Worm (Caenorhabditis elegans) whole organism, mixed stage, embryonic: Measurements from ENCODE around the gene hoe-1.

Experiments used
- blmp-1 ChIP-seq: fragments of 150-350 bp; optimal IDR thresholded peaks from 2 replicates; lab custom pipeline; 2014; ENCODE audit warnings: missing biosample characterization, missing genetic modification characterization
- ces-1 ChIP-seq: fragments of 150-350 bp; optimal IDR thresholded peaks from 2 replicates; lab custom pipeline; 2014; ENCODE audit warnings: missing biosample characterization, missing genetic modification reagents, missing genetic modification characterization
- cnd-1 ChIP-seq: fragments of 200-800 bp; sonication (Bioruptor generic); optimal IDR thresholded peaks from 2 replicates; lab custom pipeline; 2018; ENCODE audit warnings: mild to moderate bottlenecking, missing genetic modification characterization, missing compliant biosample characterization
- elt-1 ChIP-seq: sonication (generic microtip); optimal IDR thresholded peaks from 2 replicates; lab custom pipeline; 2017; ENCODE audit warnings: missing genetic modification characterization, mild to moderate bottlenecking, missing compliant biosample characterization, antibody characterized with exemption, moderate library complexity, borderline replicate concordance; ENCODE audit not compliant: insufficient read depth
- elt-3 ChIP-seq: fragments of 150-350 bp; optimal IDR thresholded peaks from 2 replicates; lab custom pipeline; 2014; ENCODE audit warnings: missing biosample characterization, missing genetic modification characterization
- flh-1 ChIP-seq: fragments of 200-800 bp; sonication (Bioruptor generic); optimal IDR thresholded peaks from 2 replicates; lab custom pipeline; 2018; ENCODE audit warnings: mild to moderate bottlenecking, missing genetic modification characterization, moderate library complexity, missing compliant biosample characterization
- lsy-2 ChIP-seq: fragments of 150-350 bp; optimal IDR thresholded peaks from 2 replicates; lab custom pipeline; 2014; ENCODE audit warnings: missing biosample characterization, missing genetic modification characterization
- mep-1 ChIP-seq: fragments of 150-350 bp; optimal IDR thresholded peaks from 2 replicates; lab custom pipeline; 2017; ENCODE audit warnings: missing biosample characterization, missing genetic modification reagents, missing genetic modification characterization, inconsistent platforms
- nhr-2 ChIP-seq: fragments of 150-350 bp; optimal IDR thresholded peaks from 2 replicates; lab custom pipeline; 2014; ENCODE audit warnings: missing biosample characterization, missing genetic modification characterization
- nhr-76 ChIP-seq: sonication (generic microtip); optimal IDR thresholded peaks from 2 replicates; lab custom pipeline; 2017; ENCODE audit warnings: missing biosample characterization, missing genetic modification characterization
- pha-4 ChIP-seq: fragments of 150-350 bp; optimal IDR thresholded peaks from 2 replicates; lab custom pipeline; 2018; ENCODE audit warnings: missing biosample characterization, missing genetic modification reagents, missing genetic modification characterization
- unc-39 ChIP-seq: fragments of 150-350 bp; optimal IDR thresholded peaks from 2 replicates; lab custom pipeline; 2014; ENCODE audit warnings: missing biosample characterization, missing genetic modification characterization
- zip-8 ChIP-seq: fragments of 150-350 bp; optimal IDR thresholded peaks from 2 replicates; lab custom pipeline; 2014; ENCODE audit warnings: missing biosample characterization, missing genetic modification characterization

ce11 chrIV:4705922-4706321 lies 38.1 kb downstream of the hoe-1 start:
- no peak for TF ChIP-seq pha-4 (tag; lab: Kevin White, UChicago)
- TF ChIP-seq flh-1 (GFP tag; lab: Kevin White, UChicago), result no peak
- TF ChIP-seq zip-8 (tag; lab: Kevin White, UChicago), result no peak
- no peak for TF ChIP-seq cnd-1 (tag; lab: Kevin White, UChicago)
- TF ChIP-seq mep-1, result no peak
- TF ChIP-seq ces-1 (GFP tag; lab: Kevin White, UChicago), result no peak
- no peak for TF ChIP-seq blmp-1 (tag; lab: Kevin White, UChicago)
- TF ChIP-seq nhr-2 (tag; lab: Kevin White, UChicago), result no peak
- TF ChIP-seq elt-1 (tag; lab: Kevin White, UChicago), result no peak
- no peak for TF ChIP-seq lsy-2
- no peak for TF ChIP-seq elt-3
- TF ChIP-seq nhr-76, result no peak
- no peak for TF ChIP-seq unc-39 (tag; lab: Kevin White, UChicago)
